Worm (Caenorhabditis elegans) whole organism, mixed stage, embryonic: ENCODE results near the gene oxi-1.
A peak's percentile ranks its signal among the peaks of the same experiment; 100 is the strongest.

ENCODE experiments used
- M03D4.4 ChIP-seq: sonication (generic microtip); optimal IDR thresholded peaks from 2 replicates; lab custom pipeline; 2017; ENCODE audit warnings: mild to moderate bottlenecking, missing genetic modification characterization, missing compliant biosample characterization
- bed-3 ChIP-seq: fragments of 200-800 bp; sonication (Bioruptor generic); optimal IDR thresholded peaks from 3 replicates; lab custom pipeline; 2018; ENCODE audit warnings: mild to moderate bottlenecking, missing genetic modification characterization, moderate library complexity, missing compliant biosample characterization
- blmp-1 ChIP-seq: fragments of 150-350 bp; optimal IDR thresholded peaks from 2 replicates; lab custom pipeline; 2014; ENCODE audit warnings: missing biosample characterization, missing genetic modification characterization
- ceh-39 ChIP-seq: fragments of 150-350 bp; optimal IDR thresholded peaks from 2 replicates; lab custom pipeline; 2014; ENCODE audit warnings: missing biosample characterization, missing genetic modification characterization
- ceh-43 ChIP-seq: fragments of 200-800 bp; sonication (Bioruptor generic); optimal IDR thresholded peaks from 2 replicates; lab custom pipeline; 2018; ENCODE audit warnings: mild to moderate bottlenecking, missing genetic modification characterization, moderate library complexity, missing compliant biosample characterization
- ceh-83 ChIP-seq: fragments of 200-800 bp; sonication (Bioruptor generic); optimal IDR thresholded peaks from 2 replicates; lab custom pipeline; 2018; ENCODE audit warnings: mild to moderate bottlenecking, missing genetic modification characterization, missing compliant biosample characterization
- ces-1 ChIP-seq: fragments of 150-350 bp; optimal IDR thresholded peaks from 2 replicates; lab custom pipeline; 2014; ENCODE audit warnings: missing biosample characterization, missing genetic modification reagents, missing genetic modification characterization
- cnd-1 ChIP-seq: fragments of 200-800 bp; sonication (Bioruptor generic); optimal IDR thresholded peaks from 2 replicates; lab custom pipeline; 2018; ENCODE audit warnings: mild to moderate bottlenecking, missing genetic modification characterization, missing compliant biosample characterization
- drap-1 ChIP-seq: fragments of 200-800 bp; sonication (Bioruptor generic); optimal IDR thresholded peaks from 3 replicates; lab custom pipeline; 2018; ENCODE audit warnings: mild to moderate bottlenecking, missing genetic modification characterization, missing compliant biosample characterization
- elt-1 ChIP-seq: sonication (generic microtip); optimal IDR thresholded peaks from 2 replicates; lab custom pipeline; 2017; ENCODE audit warnings: missing genetic modification characterization, mild to moderate bottlenecking, missing compliant biosample characterization, antibody characterized with exemption, moderate library complexity, borderline replicate concordance; ENCODE audit not compliant: insufficient read depth
- elt-3 ChIP-seq: fragments of 150-350 bp; optimal IDR thresholded peaks from 2 replicates; lab custom pipeline; 2014; ENCODE audit warnings: missing biosample characterization, missing genetic modification characterization
- ham-2 ChIP-seq: fragments of 200-800 bp; sonication (Bioruptor generic); optimal IDR thresholded peaks from 2 replicates; lab custom pipeline; 2018; ENCODE audit warnings: mild to moderate bottlenecking, missing genetic modification characterization, missing compliant biosample characterization
- hlh-1 ChIP-seq: fragments of 150-350 bp; optimal IDR thresholded peaks from 2 replicates; lab custom pipeline; 2014; ENCODE audit warnings: missing biosample characterization, missing genetic modification reagents, missing genetic modification characterization
- lin-13 ChIP-seq: fragments of 150-350 bp; optimal IDR thresholded peaks from 2 replicates; lab custom pipeline; 2014; ENCODE audit warnings: missing biosample characterization, missing genetic modification characterization
- lin-32 ChIP-seq: fragments of 200-800 bp; sonication (Bioruptor generic); optimal IDR thresholded peaks from 2 replicates; lab custom pipeline; 2018; ENCODE audit warnings: mild to moderate bottlenecking, missing genetic modification characterization, missing compliant biosample characterization
- lsy-2 ChIP-seq: fragments of 150-350 bp; optimal IDR thresholded peaks from 2 replicates; lab custom pipeline; 2014; ENCODE audit warnings: missing biosample characterization, missing genetic modification characterization
- mab-5 ChIP-seq: fragments of 150-350 bp; optimal IDR thresholded peaks from 2 replicates; lab custom pipeline; 2014; ENCODE audit warnings: missing biosample characterization, missing genetic modification characterization
- mep-1 ChIP-seq: fragments of 150-350 bp; optimal IDR thresholded peaks from 2 replicates; lab custom pipeline; 2017; ENCODE audit warnings: missing biosample characterization, missing genetic modification reagents, missing genetic modification characterization, inconsistent platforms
- mls-2 ChIP-seq: sonication (generic microtip); optimal IDR thresholded peaks from 2 replicates; lab custom pipeline; 2016; ENCODE audit warnings: mild to moderate bottlenecking, missing genetic modification characterization, moderate library complexity, missing compliant biosample characterization
- nhr-12 ChIP-seq: fragments of 150-350 bp; optimal IDR thresholded peaks from 2 replicates; lab custom pipeline; 2014; ENCODE audit warnings: missing biosample characterization, missing genetic modification characterization
- nhr-2 ChIP-seq: fragments of 150-350 bp; optimal IDR thresholded peaks from 2 replicates; lab custom pipeline; 2014; ENCODE audit warnings: missing biosample characterization, missing genetic modification characterization
- nhr-237 ChIP-seq: fragments of 150-350 bp; optimal IDR thresholded peaks from 2 replicates; lab custom pipeline; 2014; ENCODE audit warnings: missing biosample characterization, missing genetic modification characterization
- nhr-28 ChIP-seq: fragments of 150-350 bp; optimal IDR thresholded peaks from 2 replicates; lab custom pipeline; 2014; ENCODE audit warnings: missing biosample characterization, missing genetic modification characterization
- nhr-76 ChIP-seq: sonication (generic microtip); optimal IDR thresholded peaks from 2 replicates; lab custom pipeline; 2017; ENCODE audit warnings: missing biosample characterization, missing genetic modification characterization
- sem-2 ChIP-seq: fragments of 200-800 bp; sonication (Bioruptor generic); optimal IDR thresholded peaks from 2 replicates; lab custom pipeline; 2018; ENCODE audit warnings: mild to moderate bottlenecking, missing genetic modification characterization, missing compliant biosample characterization
- snpc-4 ChIP-seq: fragments of 150-350 bp; optimal IDR thresholded peaks from 2 replicates; lab custom pipeline; 2014; ENCODE audit warnings: missing biosample characterization, missing genetic modification characterization
- sptf-1 ChIP-seq: sonication (generic microtip); optimal IDR thresholded peaks from 2 replicates; lab custom pipeline; 2017; ENCODE audit warnings: mild to moderate bottlenecking, missing genetic modification characterization, moderate library complexity, missing compliant biosample characterization
- tbx-8 ChIP-seq: fragments of 200-800 bp; sonication (Bioruptor generic); optimal IDR thresholded peaks from 2 replicates; lab custom pipeline; 2018; ENCODE audit warnings: mild to moderate bottlenecking, missing genetic modification characterization, moderate library complexity, missing compliant biosample characterization
- unc-120 ChIP-seq: sonication (generic microtip); optimal IDR thresholded peaks from 2 replicates; lab custom pipeline; 2017; ENCODE audit warnings: missing genetic modification characterization, missing compliant biosample characterization; ENCODE audit not compliant: poor library complexity, severe bottlenecking
- unc-39 ChIP-seq: fragments of 150-350 bp; optimal IDR thresholded peaks from 2 replicates; lab custom pipeline; 2014; ENCODE audit warnings: missing biosample characterization, missing genetic modification characterization
- unc-62 ChIP-seq: fragments of 150-350 bp; optimal IDR thresholded peaks from 2 replicates; lab custom pipeline; 2014; ENCODE audit warnings: missing biosample characterization, missing genetic modification reagents, missing genetic modification characterization
- zip-8 ChIP-seq: fragments of 150-350 bp; optimal IDR thresholded peaks from 2 replicates; lab custom pipeline; 2014; ENCODE audit warnings: missing biosample characterization, missing genetic modification characterization
- ztf-11 ChIP-seq: fragments of 150-350 bp; optimal IDR thresholded peaks from 2 replicates; lab custom pipeline; 2014; ENCODE audit warnings: missing biosample characterization, missing genetic modification characterization

The oxi-1 gene

DNA sequence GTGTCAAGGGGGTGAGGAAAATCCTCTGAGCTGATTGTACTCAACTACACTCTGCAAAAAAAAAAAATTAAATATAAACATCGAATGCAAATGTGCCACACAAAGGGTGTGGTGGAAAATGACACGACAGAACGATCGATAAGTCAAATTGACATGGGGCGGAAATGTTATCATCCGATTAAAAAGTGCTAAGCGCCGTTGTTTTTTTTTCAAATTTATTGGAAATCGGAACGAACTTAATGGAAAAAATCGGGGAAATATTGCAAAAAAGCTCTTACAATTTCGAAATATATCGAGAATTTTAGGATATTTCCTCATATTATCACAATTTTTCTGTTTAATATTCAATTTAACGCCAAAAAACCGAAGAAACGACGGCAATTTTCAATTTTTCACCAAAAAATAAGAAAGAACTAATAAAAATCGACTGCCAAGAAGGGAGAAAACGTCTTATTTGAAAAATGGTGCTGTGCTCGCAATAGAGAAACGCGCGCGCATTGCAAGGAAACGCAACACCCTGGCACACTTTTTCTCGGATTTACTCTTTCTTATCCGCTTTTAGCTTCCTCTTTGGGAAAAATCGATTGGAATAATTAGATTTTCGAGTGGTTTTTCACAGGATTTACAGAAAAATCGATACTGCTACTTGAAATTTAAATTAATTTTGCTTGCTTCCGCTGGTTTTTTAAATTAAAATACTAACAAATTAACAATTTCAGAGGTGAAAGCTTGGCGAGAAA is 10.7 kb downstream of the oxi-1 start, which contains the start of the genes cey-4 and vps-50:
TSS of gene cey-4 (minus strand) at position 51 of the 740 bp plus-strand sequence.
TSS of gene vps-50 (plus strand) at position 541 of the 740 bp plus-strand sequence.
- TF ChIP-seq nhr-76 (tag; lab: Kevin White, UChicago): no peak
- TF ChIP-seq hlh-1 (tag; lab: Kevin White, UChicago): peak; percentile 7
- TF ChIP-seq elt-1 (tag; lab: Kevin White, UChicago): no peak
- peak; percentile 74 for TF ChIP-seq unc-120
- TF ChIP-seq drap-1: no peak
- TF ChIP-seq zip-8 (tag; lab: Kevin White, UChicago): no peak
- no peak for TF ChIP-seq nhr-12 (tag; lab: Kevin White, UChicago)
- TF ChIP-seq blmp-1: no peak
- TF ChIP-seq tbx-8 (GFP tag; lab: Kevin White, UChicago): no peak
- no peak for TF ChIP-seq ceh-83 (GFP tag; lab: Kevin White, UChicago)
- no peak for TF ChIP-seq lin-32
- peak; percentile 92 for TF ChIP-seq ces-1 (GFP tag; lab: Kevin White, UChicago)
- TF ChIP-seq ham-2 (GFP tag; lab: Kevin White, UChicago): no peak
- no peak for TF ChIP-seq nhr-237 (tag; lab: Kevin White, UChicago)
- TF ChIP-seq sptf-1: peak; percentile 23
- peak; percentile 44 for TF ChIP-seq mep-1 (tag; lab: Kevin White, UChicago)
- no peak for TF ChIP-seq M03D4.4 (tag; lab: Kevin White, UChicago)
- TF ChIP-seq lsy-2: peak; percentile 9

DNA sequence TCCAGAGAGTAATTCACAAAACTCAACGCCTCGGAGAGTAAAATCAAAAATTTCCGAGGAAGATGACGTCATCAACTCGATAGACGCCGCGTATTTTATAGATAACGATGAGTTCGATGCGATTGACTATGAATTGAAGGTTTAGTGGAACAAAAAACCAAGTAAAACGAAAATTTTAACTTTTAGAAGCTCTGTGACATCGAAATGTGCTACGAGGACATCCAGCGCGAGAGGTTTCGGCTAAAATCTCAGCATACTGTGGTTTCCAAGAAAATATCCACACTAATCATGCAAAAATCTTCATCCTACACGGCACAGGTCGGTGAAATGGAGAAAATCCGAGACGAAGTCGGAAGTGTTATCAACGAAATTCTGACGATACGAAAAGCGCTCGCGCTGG is 11.5 kb downstream of the oxi-1 start:
- TF ChIP-seq zip-8 (tag; lab: Kevin White, UChicago) (peak; percentile 49), ceh-39 (tag; lab: Kevin White, UChicago) (no peak)

DNA sequence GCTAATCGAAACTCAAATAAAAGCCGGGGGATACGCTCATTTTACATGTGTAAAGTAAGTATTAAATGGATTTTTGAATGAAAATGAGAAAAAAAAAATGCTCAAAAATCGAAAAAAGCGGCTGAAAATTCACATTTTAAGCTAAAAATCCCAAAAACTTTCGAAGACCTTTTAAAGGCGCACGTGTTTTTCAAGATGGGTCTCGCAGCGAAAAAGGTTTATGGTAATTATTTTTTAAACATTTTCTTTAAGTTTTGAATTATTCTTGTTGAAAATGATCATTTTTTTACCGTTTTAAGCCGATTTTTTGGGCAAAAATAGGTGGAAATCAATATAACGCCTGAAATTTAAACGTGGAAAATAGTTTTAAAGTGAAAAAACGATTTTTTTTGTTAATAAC is 12.1 kb downstream of the oxi-1 start:
- no peak for TF ChIP-seq sem-2 (GFP tag; lab: Kevin White, UChicago)
- TF ChIP-seq lsy-2: no peak
- no peak for TF ChIP-seq elt-3 (tag; lab: Kevin White, UChicago)
- TF ChIP-seq nhr-2 (tag; lab: Kevin White, UChicago): no peak
- no peak for TF ChIP-seq unc-62 (GFP tag; lab: Kevin White, UChicago)
- no peak for TF ChIP-seq tbx-8 (GFP tag; lab: Kevin White, UChicago)

DNA sequence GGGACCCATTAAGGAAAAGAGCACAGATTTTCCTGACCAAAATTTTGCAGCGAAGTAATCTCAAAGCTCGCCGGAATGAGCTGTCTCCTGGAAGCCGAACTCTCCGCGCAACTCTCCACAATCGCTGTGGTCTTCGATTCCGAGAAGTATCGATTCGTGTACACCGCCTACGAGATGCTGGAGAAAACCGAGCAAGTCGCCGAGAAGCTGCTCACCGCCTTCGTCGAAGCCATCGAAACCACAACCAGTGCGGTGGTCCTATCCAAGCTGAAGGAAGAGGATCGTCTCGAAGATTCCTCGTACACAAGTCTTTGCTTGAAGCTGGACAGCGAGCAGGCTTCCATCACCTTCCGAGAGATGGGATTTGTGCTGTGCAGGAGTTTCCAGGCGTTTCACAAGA is 12.7 kb downstream of the oxi-1 start:
- TF ChIP-seq M03D4.4 (tag; lab: Kevin White, UChicago): no peak
- no peak for TF ChIP-seq ces-1 (GFP tag; lab: Kevin White, UChicago)
- no peak for TF ChIP-seq ztf-11 (tag; lab: Kevin White, UChicago)
- TF ChIP-seq ham-2 (GFP tag; lab: Kevin White, UChicago): no peak
- no peak for TF ChIP-seq snpc-4 (tag; lab: Kevin White, UChicago)
- no peak for TF ChIP-seq sem-2 (GFP tag; lab: Kevin White, UChicago)
- TF ChIP-seq ceh-39 (tag; lab: Kevin White, UChicago): no peak
- TF ChIP-seq mab-5 (tag; lab: Kevin White, UChicago): no peak
- no peak for TF ChIP-seq tbx-8 (GFP tag; lab: Kevin White, UChicago)
- no peak for TF ChIP-seq nhr-237 (tag; lab: Kevin White, UChicago)
- TF ChIP-seq mls-2 (tag; lab: Kevin White, UChicago): no peak
- no peak for TF ChIP-seq nhr-12 (tag; lab: Kevin White, UChicago)
- no peak for TF ChIP-seq unc-120

DNA sequence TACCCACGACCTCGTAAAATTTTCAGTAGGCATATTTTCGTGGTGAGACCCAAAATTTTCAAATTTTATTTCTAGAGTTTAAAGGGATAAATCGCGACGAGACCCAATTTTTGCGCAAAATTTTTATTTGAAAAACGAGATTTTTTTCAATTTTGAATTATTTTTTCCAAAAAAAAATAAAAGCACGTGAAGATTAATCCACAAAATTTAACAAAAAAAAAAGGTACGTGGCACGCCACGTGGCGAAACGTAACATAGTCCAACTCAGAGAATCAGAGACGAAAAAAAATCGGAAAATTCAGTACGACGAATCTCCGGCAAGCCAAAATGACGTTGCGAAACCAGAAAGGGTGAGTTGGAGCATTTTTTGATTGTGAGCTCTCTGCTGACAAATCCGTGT is 17.0 kb downstream of the oxi-1 start, which contains the start of gene C44B9.2:
TSS of gene C44B9.2 (plus strand) at position 301 of the 400 bp plus-strand sequence.
- TF ChIP-seq ztf-11 (tag; lab: Kevin White, UChicago) (no peak), unc-62 (GFP tag; lab: Kevin White, UChicago) (no peak), sem-2 (GFP tag; lab: Kevin White, UChicago) (no peak), unc-39 (tag; lab: Kevin White, UChicago) (no peak), snpc-4 (tag; lab: Kevin White, UChicago) (no peak), lin-13 (no peak), lin-32 (no peak), nhr-237 (tag; lab: Kevin White, UChicago) (no peak), nhr-76 (tag; lab: Kevin White, UChicago) (no peak), ceh-39 (tag; lab: Kevin White, UChicago) (no peak), nhr-28 (tag; lab: Kevin White, UChicago) (no peak), ceh-43 (GFP tag; lab: Kevin White, UChicago) (no peak), cnd-1 (no peak), mls-2 (tag; lab: Kevin White, UChicago) (no peak), nhr-2 (tag; lab: Kevin White, UChicago) (no peak), elt-3 (tag; lab: Kevin White, UChicago) (no peak), hlh-1 (tag; lab: Kevin White, UChicago) (no peak), drap-1 (no peak), bed-3 (GFP tag; lab: Kevin White, UChicago) (no peak)
